Fruit fly (Drosophila melanogaster): ENCODE measurements around the gene CG8461.

CG8461 gene

DNA sequence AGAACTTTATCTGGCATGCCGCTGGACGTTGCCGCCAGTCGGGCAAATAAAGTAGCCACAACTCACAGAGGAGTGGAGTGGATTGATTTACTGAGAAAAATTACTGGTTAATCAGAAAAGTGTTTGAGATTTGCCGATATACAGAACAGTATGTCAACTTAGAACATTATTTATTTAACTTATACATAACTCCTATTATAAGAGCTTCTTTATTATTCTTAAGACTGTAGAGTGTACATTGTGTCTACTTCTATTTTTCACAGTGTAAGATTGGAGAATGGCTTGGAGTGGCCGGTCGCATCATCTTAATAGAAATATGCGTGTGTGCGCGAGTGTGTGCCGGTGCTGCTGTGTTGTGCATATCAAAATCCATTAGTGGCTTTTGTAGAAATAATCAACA lies 42.8 kb downstream of the CG8461 start (continued):
- TF ChIP-seq NK7.1 (GFP tag; optimal IDR thresholded peaks at IDR 0.05) (no peak), row (GFP tag; IDR thresholded peaks at IDR 0.05) (peak; percentile 48; the same call in 2 of the 3 replicates), CG32772 (GFP tag; IDR thresholded peaks at IDR 0.05) (no peak), CG6654 (GFP tag; optimal IDR thresholded peaks at IDR 0.05) (no peak), luna (GFP tag; optimal IDR thresholded peaks at IDR 0.05) (no peak), croc (GFP tag; conservative IDR thresholded peaks at IDR 0.05) (no peak), CG4854 (GFP tag; optimal IDR thresholded peaks at IDR 0.05) (no peak), HmgZ (tag; optimal IDR thresholded peaks at IDR 0.05) (no peak), ftz-f1 (GFP tag; optimal IDR thresholded peaks at IDR 0.05) (no peak), Tbp (GFP tag; optimal IDR thresholded peaks at IDR 0.05) (no peak), Six4 (GFP tag; optimal IDR thresholded peaks at IDR 0.05) (peak; percentile 16), crol (GFP tag; IDR thresholded peaks at IDR 0.05) (no peak), CG8359 (GFP tag; optimal IDR thresholded peaks at IDR 0.05; ENCODE audit: borderline replicate concordance) (no peak), fu2 (GFP tag; optimal IDR thresholded peaks at IDR 0.05) (no peak), wor (GFP tag; IDR thresholded peaks at IDR 0.05) (no peak), CG11696 (GFP tag; IDR thresholded peaks at IDR 0.05) (no peak), CG15601 (tag; optimal IDR thresholded peaks at IDR 0.05) (peak; percentile 48), D19A (tag; optimal IDR thresholded peaks at IDR 0.05) (peak; percentile 49), Dll (GFP tag; IDR thresholded peaks at IDR 0.05; ENCODE audit: partially characterized antibody) (no peak), CG33213 (GFP tag; optimal IDR thresholded peaks at IDR 0.05) (no peak), inv (GFP tag; IDR thresholded peaks at IDR 0.05; ENCODE audit: partially characterized antibody) (no peak), CG7357 (GFP tag; IDR thresholded peaks at IDR 0.05) (no peak), fd3F (GFP tag; optimal IDR thresholded peaks at IDR 0.05) (no peak), sqz (GFP tag; optimal IDR thresholded peaks at IDR 0.05) (no peak), CG11398 (GFP tag; optimal IDR thresholded peaks at IDR 0.05) (no peak), CG32767 (GFP tag; IDR thresholded peaks at IDR 0.05) (no peak), btn (GFP tag; optimal IDR thresholded peaks at IDR 0.05) (no peak), HLH3B (GFP tag; IDR thresholded peaks at IDR 0.05) (no peak; the same call in 1 of the 2 replicates), CG11723 (GFP tag; optimal IDR thresholded peaks at IDR 0.05) (no peak), gt (GFP tag; IDR thresholded peaks at IDR 0.05) (no peak), unpg (GFP tag; optimal IDR thresholded peaks at IDR 0.05) (peak; percentile 65), psq (GFP tag; optimal IDR thresholded peaks at IDR 0.05) (no peak), CG12219 (GFP tag; optimal IDR thresholded peaks at IDR 0.05) (peak; percentile 39), ewg (GFP tag; optimal IDR thresholded peaks at IDR 0.05) (no peak), CG6813 (GFP tag; optimal IDR thresholded peaks at IDR 0.05) (no peak), BtbVII (GFP tag; optimal IDR thresholded peaks at IDR 0.05) (no peak), vvl (GFP tag; IDR thresholded peaks at IDR 0.05) (no peak), CG11560 (tag; IDR thresholded peaks at IDR 0.05) (no peak), fd96Cb (tag; optimal IDR thresholded peaks at IDR 0.05) (peak; percentile 43), lov (optimal IDR thresholded peaks at IDR 0.05) (no peak), lov (GFP tag; IDR thresholded peaks at IDR 0.05) (no peak), CG9817 (tag; optimal IDR thresholded peaks at IDR 0.05) (no peak), GATAe (GFP tag; conservative IDR thresholded peaks at IDR 0.05) (no peak), Ada2b (GFP tag; IDR thresholded peaks at IDR 0.05) (peak; percentile 18; the same call in 1 of the 2 replicates), CG14965 (GFP tag; optimal IDR thresholded peaks at IDR 0.05; ENCODE audit: borderline replicate concordance) (no peak), CG1529 (GFP tag; optimal IDR thresholded peaks at IDR 0.05) (no peak), ATbp (GFP tag; optimal IDR thresholded peaks at IDR 0.05) (no peak), Atf3 (GFP tag; optimal IDR thresholded peaks at IDR 0.05) (no peak), hkb (optimal IDR thresholded peaks at IDR 0.05) (no peak), hkb (GFP tag; IDR thresholded peaks at IDR 0.05) (0 out of 2 replicates have a peak, but pooled peaks have one; percentile 13), Atf6 (GFP tag; IDR thresholded peaks at IDR 0.05) (no peak), cad (GFP tag; optimal IDR thresholded peaks at IDR 0.05) (no peak), CG15479 (GFP tag; optimal IDR thresholded peaks at IDR 0.05) (no peak)
